Fruit fly (Drosophila melanogaster) whole organism, adult: ENCODE results near the gene HP4.
A peak's percentile ranks its signal among the peaks of the same experiment; 100 is the strongest.

Experiments used
- CG11617 ChIP-seq: fragments of 200-800 bp; sonication (Bioruptor generic); optimal IDR thresholded peaks from 2 replicates; lab custom pipeline; 2017; ENCODE audit warnings: mild to moderate bottlenecking, missing biosample characterization, missing genetic modification reagents, missing genetic modification characterization
- CG12768 ChIP-seq: fragments of 200-800 bp; sonication (Bioruptor generic); optimal IDR thresholded peaks from 2 replicates; lab custom pipeline; 2017; ENCODE audit warnings: missing biosample characterization, missing genetic modification characterization, mild to moderate bottlenecking, moderate library complexity, missing genetic modification reagents
- CG14711 ChIP-seq: fragments of 200-800 bp; sonication (Bioruptor generic); optimal IDR thresholded peaks from 2 replicates; lab custom pipeline; 2018; ENCODE audit warnings: missing biosample characterization, mild to moderate bottlenecking, missing genetic modification characterization, moderate library complexity
- CG1620 ChIP-seq: fragments of 200-800 bp; sonication (Bioruptor generic); optimal IDR thresholded peaks from 2 replicates; lab custom pipeline; 2016; ENCODE audit warnings: missing biosample characterization, missing genetic modification characterization
- CG33017 ChIP-seq: fragments of 200-800 bp; sonication (Bioruptor generic); optimal IDR thresholded peaks from 2 replicates; lab custom pipeline; 2018; ENCODE audit warnings: missing biosample characterization, mild to moderate bottlenecking, missing genetic modification characterization, moderate library complexity
- CG5204 ChIP-seq: fragments of 200-800 bp; sonication (Bioruptor generic); optimal IDR thresholded peaks from 2 replicates; lab custom pipeline; 2016; ENCODE audit warnings: missing biosample characterization, missing genetic modification characterization
- CG7045 ChIP-seq: fragments of 200-800 bp; sonication (Bioruptor generic); optimal IDR thresholded peaks from 2 replicates; lab custom pipeline; 2017; ENCODE audit warnings: missing biosample characterization, mild to moderate bottlenecking, missing genetic modification characterization
- CG7101 ChIP-seq: fragments of 200-800 bp; sonication (Bioruptor generic); optimal IDR thresholded peaks from 2 replicates; lab custom pipeline; 2018; ENCODE audit warnings: missing biosample characterization, mild to moderate bottlenecking, missing genetic modification characterization, moderate library complexity
- Clk ChIP-seq: fragments of 200-800 bp; sonication (Bioruptor generic); optimal IDR thresholded peaks from 2 replicates; lab custom pipeline; 2017; ENCODE audit warnings: missing biosample characterization, missing genetic modification characterization
- Crg-1 ChIP-seq: fragments of 200-800 bp; sonication (Bioruptor generic); optimal IDR thresholded peaks from 2 replicates; lab custom pipeline; 2016; ENCODE audit warnings: missing biosample characterization, missing genetic modification characterization
- Hr96 ChIP-seq: fragments of 200-800 bp; sonication (Bioruptor generic); optimal IDR thresholded peaks from 2 replicates; lab custom pipeline; 2016; ENCODE audit warnings: missing biosample characterization, missing genetic modification characterization
- Mnt ChIP-seq: fragments of 200-800 bp; sonication (Bioruptor generic); optimal IDR thresholded peaks from 2 replicates; lab custom pipeline; 2016; ENCODE audit warnings: missing biosample characterization, mild to moderate bottlenecking, missing genetic modification characterization
- bab1 ChIP-seq: fragments of 200-800 bp; sonication (Bioruptor generic); optimal IDR thresholded peaks from 3 replicates; lab custom pipeline; 2019; ENCODE audit warnings: missing biosample characterization, mild to moderate bottlenecking, missing genetic modification characterization, moderate library complexity
- cic ChIP-seq: fragments of 200-800 bp; sonication (Bioruptor generic); optimal IDR thresholded peaks from 2 replicates; lab custom pipeline; 2017; ENCODE audit warnings: missing biosample characterization, mild to moderate bottlenecking, missing genetic modification characterization, moderate library complexity
- cnc ChIP-seq, 2 experiments: fragments of >200 bp; optimal IDR thresholded peaks; 2 replicates each; lab custom pipeline; 2017
- kay ChIP-seq: fragments of 200-800 bp; sonication (Bioruptor generic); peaks from one replicate; lab custom pipeline; 2016; ENCODE audit warnings: missing biosample characterization, missing genetic modification characterization, borderline replicate concordance
- ovo ChIP-seq: fragments of 200-800 bp; sonication (Bioruptor generic); optimal IDR thresholded peaks from 2 replicates; lab custom pipeline; 2016; ENCODE audit warnings: missing biosample characterization, missing genetic modification characterization
- pad ChIP-seq: fragments of 200-800 bp; sonication (Bioruptor generic); optimal IDR thresholded peaks from 3 replicates; lab custom pipeline; 2017; ENCODE audit warnings: missing biosample characterization, missing genetic modification characterization, mild to moderate bottlenecking, moderate library complexity, missing genetic modification reagents
- tj ChIP-seq: fragments of 200-800 bp; sonication (Bioruptor generic); optimal IDR thresholded peaks from 3 replicates; lab custom pipeline; 2017; ENCODE audit warnings: missing biosample characterization, mild to moderate bottlenecking, missing genetic modification characterization, moderate library complexity
- toe ChIP-seq: fragments of 200-800 bp; sonication (Bioruptor generic); optimal IDR thresholded peaks from 2 replicates; lab custom pipeline; 2016; ENCODE audit warnings: missing biosample characterization, missing genetic modification characterization

Gene HP4

dm6 chr3L:7967203-7967602 lies 8.8 kb downstream of the HP4 start:
- TF ChIP-seq CG11617 (GFP tag; lab: Kevin White, UChicago) (no peak), Crg-1 (GFP tag; lab: Kevin White, UChicago) (no peak), pad (GFP tag; lab: Kevin White, UChicago) (no peak), CG5204 (GFP tag; lab: Kevin White, UChicago) (no peak), Clk (GFP tag; lab: Kevin White, UChicago) (no peak)

DNA sequence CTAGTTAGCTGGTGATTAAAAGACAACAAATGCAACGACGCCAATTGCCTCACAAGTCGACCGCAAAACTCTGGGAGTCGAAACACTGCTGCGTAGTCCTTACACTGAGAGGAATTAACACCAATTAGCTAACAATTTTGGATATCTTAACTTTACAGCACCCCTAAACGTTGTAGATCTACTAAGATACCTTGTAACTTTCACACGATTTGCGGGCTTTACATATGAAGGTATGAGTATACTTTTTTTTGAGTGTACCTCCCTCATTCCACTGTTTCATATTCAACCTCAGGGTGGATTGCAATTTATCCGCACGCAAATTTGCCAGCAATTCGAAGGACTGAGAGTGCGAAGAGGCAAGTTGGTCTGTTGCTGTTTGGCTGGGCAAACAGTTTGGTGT lies 12.4 kb downstream of the HP4 start:
- TF ChIP-seq CG7045 (GFP tag; lab: Kevin White, UChicago): no peak
- no peak for TF ChIP-seq Crg-1 (GFP tag; lab: Kevin White, UChicago)
- no peak for TF ChIP-seq ovo (GFP tag; lab: Kevin White, UChicago)
- TF ChIP-seq CG14711 (tag; lab: Kevin White, UChicago): no peak
- TF ChIP-seq tj (GFP tag; lab: Kevin White, UChicago): no peak
- TF ChIP-seq CG33017: no peak
- TF ChIP-seq pad (GFP tag; lab: Kevin White, UChicago): no peak

DNA sequence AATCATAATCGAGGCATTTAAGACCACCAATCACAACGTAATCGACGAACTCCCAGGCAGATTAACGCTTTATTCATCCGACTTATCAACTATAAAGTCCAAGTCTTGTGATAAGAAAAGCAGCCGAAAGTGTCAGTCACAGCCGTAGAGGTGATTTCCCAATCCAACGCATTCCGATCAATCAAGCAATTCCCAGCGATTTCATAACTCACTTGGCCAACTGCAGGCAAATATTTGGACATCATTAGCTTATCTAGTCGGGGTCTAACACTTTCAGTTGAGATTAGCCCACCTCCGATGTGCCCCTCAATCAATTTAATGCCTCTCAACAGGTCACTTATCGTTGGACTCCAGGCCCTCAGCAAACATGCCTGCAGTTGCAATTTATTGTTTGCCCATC lies 12.9 kb downstream of the HP4 start:
- no peak for TF ChIP-seq CG11617 (GFP tag; lab: Kevin White, UChicago)
- no peak for TF ChIP-seq kay
- no peak for TF ChIP-seq CG33017
- no peak for TF ChIP-seq CG7101
- no peak for TF ChIP-seq tj (GFP tag; lab: Kevin White, UChicago)
- no peak for TF ChIP-seq CG5204 (GFP tag; lab: Kevin White, UChicago)
- TF ChIP-seq Clk (GFP tag; lab: Kevin White, UChicago): no peak

DNA sequence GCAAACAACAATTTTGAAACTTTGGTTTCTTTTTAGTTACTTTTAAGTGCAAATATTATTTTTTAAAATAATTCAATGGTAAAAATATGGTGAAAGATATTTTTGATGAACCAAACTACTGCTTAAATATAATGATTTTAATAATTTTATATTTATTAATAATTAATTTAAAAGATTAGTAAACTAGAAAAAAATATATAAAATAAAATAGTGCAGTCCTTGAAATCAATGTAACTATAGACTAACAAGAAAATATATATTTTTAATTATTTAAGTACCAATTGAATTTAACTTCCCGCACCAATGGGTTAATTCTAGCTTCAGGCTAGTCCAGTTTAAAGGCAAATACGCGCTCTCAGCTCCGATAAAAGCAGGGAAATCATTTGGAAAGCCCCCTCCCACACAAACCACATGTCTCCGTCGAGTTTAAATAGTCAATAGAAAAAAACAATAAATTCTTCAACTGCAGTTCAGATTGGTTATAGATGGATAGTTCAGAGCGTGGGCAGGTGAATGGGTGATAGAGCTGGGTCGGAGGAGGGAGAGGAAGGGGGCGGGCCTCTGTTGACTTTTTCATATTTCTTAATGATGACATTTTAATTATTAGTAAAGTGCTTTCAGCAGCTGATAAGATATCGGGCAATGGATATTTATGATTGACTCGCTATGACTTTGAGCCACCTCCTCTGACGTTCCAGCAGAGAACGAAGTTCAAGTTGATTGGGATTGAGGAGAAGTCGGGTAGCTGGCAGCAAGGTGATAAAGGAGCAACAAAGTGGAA lies 13.8 kb downstream of the HP4 start:
- TF ChIP-seq CG5204 (GFP tag; lab: Kevin White, UChicago) (no peak), bab1 (GFP tag; lab: Kevin White, UChicago) (no peak), CG12768 (GFP tag; lab: Kevin White, UChicago) (peak; percentile 60), cnc (optimal IDR thresholded peaks at IDR 0.05; lab: Kevin White, UChicago) (no peak), kay (no peak), pad (GFP tag; lab: Kevin White, UChicago) (no peak), CG1620 (GFP tag; lab: Kevin White, UChicago) (no peak), Hr96 (peak; percentile 1), CG11617 (GFP tag; lab: Kevin White, UChicago) (peak; percentile 22), CG14711 (tag; lab: Kevin White, UChicago) (no peak), Clk (GFP tag; lab: Kevin White, UChicago) (no peak), cic (peak; percentile 34), ovo (GFP tag; lab: Kevin White, UChicago) (no peak), CG7101 (no peak)

- peak; percentile 22 for TF ChIP-seq pad (GFP tag; lab: Kevin White, UChicago)
- peak; percentile 78 for TF ChIP-seq kay
- peak; percentile 66 for TF ChIP-seq CG33017
- TF ChIP-seq Mnt (GFP tag; lab: Kevin White, UChicago): no peak
- TF ChIP-seq tj (GFP tag; lab: Kevin White, UChicago): peak; percentile 8
- TF ChIP-seq cic: peak; percentile 56
- no peak for TF ChIP-seq Hr96
- TF ChIP-seq cnc (optimal IDR thresholded peaks at IDR 0.05; lab: Kevin White, UChicago): no peak
- peak; percentile 13 for TF ChIP-seq Clk (GFP tag; lab: Kevin White, UChicago)
- peak; percentile 62 for TF ChIP-seq CG12768 (GFP tag; lab: Kevin White, UChicago)
- peak; percentile 75 for TF ChIP-seq CG7045 (GFP tag; lab: Kevin White, UChicago)
- TF ChIP-seq CG11617 (GFP tag; lab: Kevin White, UChicago): peak; percentile 22
- peak; percentile 51 for TF ChIP-seq CG7101
- no peak for TF ChIP-seq CG5204 (GFP tag; lab: Kevin White, UChicago)
- TF ChIP-seq CG14711 (tag; lab: Kevin White, UChicago): peak; percentile 25
- TF ChIP-seq CG1620 (GFP tag; lab: Kevin White, UChicago): no peak
These were observed 15.0 kb downstream of the HP4 start for dm6 chr3L:7960707-7961695.

dm6 chr3L:7958590-7959180 lies 17.3 kb downstream of the HP4 start:
- TF ChIP-seq pad (GFP tag; lab: Kevin White, UChicago) (no peak), Hr96 (no peak), kay (no peak), cic (no peak), CG7045 (GFP tag; lab: Kevin White, UChicago) (no peak), toe (GFP tag; lab: Kevin White, UChicago) (no peak), CG5204 (GFP tag; lab: Kevin White, UChicago) (no peak), CG33017 (no peak), Clk (GFP tag; lab: Kevin White, UChicago) (no peak), CG11617 (GFP tag; lab: Kevin White, UChicago) (no peak), Mnt (GFP tag; lab: Kevin White, UChicago) (no peak), CG7101 (no peak), ovo (GFP tag; lab: Kevin White, UChicago) (no peak), bab1 (GFP tag; lab: Kevin White, UChicago) (no peak), CG1620 (GFP tag; lab: Kevin White, UChicago) (no peak), cnc (optimal IDR thresholded peaks at IDR 0.05; lab: Kevin White, UChicago) (no peak), tj (GFP tag; lab: Kevin White, UChicago) (no peak), Crg-1 (GFP tag; lab: Kevin White, UChicago) (no peak)
